Worm (Caenorhabditis elegans): ENCODE data around the gene pdi-1.

Gene pdi-1

ce11 chrIII:3675480-3675879, 25.8 kb downstream of the pdi-1 start:
- TF ChIP-seq nhr-12 (tag; optimal IDR thresholded peaks at IDR 0.05): no peak
- no peak for TF ChIP-seq fkh-10 (GFP tag; optimal IDR thresholded peaks at IDR 0.05)
- TF ChIP-seq eor-1 (tag; optimal IDR thresholded peaks at IDR 0.05): no peak
- no peak for TF ChIP-seq elt-3 (tag; optimal IDR thresholded peaks at IDR 0.05)
- no peak for TF ChIP-seq nhr-43 (tag; optimal IDR thresholded peaks at IDR 0.05; ENCODE audit: poor library complexity, severe bottlenecking)

- no peak for TF ChIP-seq ztf-4 (tag; optimal IDR thresholded peaks at IDR 0.05)
- TF ChIP-seq lsy-12 (tag; optimal IDR thresholded peaks at IDR 0.05): no peak
- no peak for TF ChIP-seq nhr-11 (tag; optimal IDR thresholded peaks at IDR 0.05)
- TF ChIP-seq fos-1 (tag; optimal IDR thresholded peaks at IDR 0.05): no peak
- no peak for TF ChIP-seq fkh-2 (tag; optimal IDR thresholded peaks at IDR 0.05)
- TF ChIP-seq ZK546.5 (tag; optimal IDR thresholded peaks at IDR 0.05): no peak
- no peak for TF ChIP-seq ceh-9 (tag; optimal IDR thresholded peaks at IDR 0.05)
- no peak for TF ChIP-seq elt-2 (tag; optimal IDR thresholded peaks at IDR 0.05)
- no peak for TF ChIP-seq nhr-25 (tag; optimal IDR thresholded peaks at IDR 0.05)
- TF ChIP-seq unc-62 (GFP tag; optimal IDR thresholded peaks at IDR 0.05): no peak
- TF ChIP-seq sea-2 (GFP tag; optimal IDR thresholded peaks at IDR 0.05): no peak
- TF ChIP-seq elt-3 (tag; optimal IDR thresholded peaks at IDR 0.05): no peak
- TF ChIP-seq nhr-12 (tag; optimal IDR thresholded peaks at IDR 0.05): no peak
- TF ChIP-seq ceh-16 (tag; optimal IDR thresholded peaks at IDR 0.05): no peak
- no peak for TF ChIP-seq nhr-77 (tag; optimal IDR thresholded peaks at IDR 0.05)
- no peak for TF ChIP-seq ztf-11 (tag; optimal IDR thresholded peaks at IDR 0.05)
- TF ChIP-seq eor-1 (tag; optimal IDR thresholded peaks at IDR 0.05): no peak
- TF ChIP-seq unc-39 (tag; optimal IDR thresholded peaks at IDR 0.05): no peak
- TF ChIP-seq ama-1 (optimal IDR thresholded peaks at IDR 0.05): no peak
Measured at ce11 chrIII:3674149-3674548, 27.1 kb downstream of the pdi-1 start.

- TF ChIP-seq mml-1 (tag; optimal IDR thresholded peaks at IDR 0.05) (no peak), snpc-4 (tag; optimal IDR thresholded peaks at IDR 0.05) (no peak), fkh-10 (GFP tag; optimal IDR thresholded peaks at IDR 0.05) (peak; percentile 9), nhr-25 (tag; optimal IDR thresholded peaks at IDR 0.05) (peak; percentile 34), pha-4 (tag; optimal IDR thresholded peaks at IDR 0.05) (peak; percentile 58), hmg-11 (tag; optimal IDR thresholded peaks at IDR 0.05) (peak; percentile 35), nfya-1 (tag; optimal IDR thresholded peaks at IDR 0.05; ENCODE audit: insufficient read depth) (peak; percentile 61), egl-5 (tag; optimal IDR thresholded peaks at IDR 0.05) (peak; percentile 25)
Measured at ce11 chrIII:3672839-3673238, 28.4 kb downstream of the pdi-1 start.

- TF ChIP-seq elt-1 (tag; optimal IDR thresholded peaks at IDR 0.05) (no peak), hmg-11 (tag; optimal IDR thresholded peaks at IDR 0.05) (peak; percentile 12), pha-4 (tag; optimal IDR thresholded peaks at IDR 0.05) (peak; percentile 62), nfya-1 (tag; optimal IDR thresholded peaks at IDR 0.05; ENCODE audit: insufficient read depth) (peak; percentile 27), mml-1 (tag; optimal IDR thresholded peaks at IDR 0.05) (no peak), nhr-237 (tag; optimal IDR thresholded peaks at IDR 0.05) (no peak), sea-2 (GFP tag; optimal IDR thresholded peaks at IDR 0.05) (no peak), nhr-28 (tag; optimal IDR thresholded peaks at IDR 0.05) (no peak), zag-1 (tag; optimal IDR thresholded peaks at IDR 0.05) (no peak)
Measured at ce11 chrIII:3670984-3671383, 30.3 kb downstream of the pdi-1 start.

- TF ChIP-seq pha-4 (tag; optimal IDR thresholded peaks at IDR 0.05) (no peak), nhr-25 (tag; optimal IDR thresholded peaks at IDR 0.05) (no peak), aly-2 (tag; optimal IDR thresholded peaks at IDR 0.05) (no peak), ZK546.5 (tag; optimal IDR thresholded peaks at IDR 0.05) (no peak), ceh-9 (tag; optimal IDR thresholded peaks at IDR 0.05) (no peak), elt-1 (tag; optimal IDR thresholded peaks at IDR 0.05) (no peak), nhr-237 (tag; optimal IDR thresholded peaks at IDR 0.05) (no peak), nhr-76 (tag; optimal IDR thresholded peaks at IDR 0.05) (no peak), nhr-28 (tag; optimal IDR thresholded peaks at IDR 0.05) (no peak), nhr-67 (tag; optimal IDR thresholded peaks at IDR 0.05) (no peak), daf-12 (tag; optimal IDR thresholded peaks at IDR 0.05) (no peak), ceh-16 (tag; optimal IDR thresholded peaks at IDR 0.05) (no peak), sea-2 (GFP tag; optimal IDR thresholded peaks at IDR 0.05) (no peak), tbx-2 (tag; optimal IDR thresholded peaks at IDR 0.05) (no peak), lin-39 (tag; optimal IDR thresholded peaks at IDR 0.05) (no peak), eor-1 (tag; optimal IDR thresholded peaks at IDR 0.05) (no peak)
Measured at ce11 chrIII:3670336-3670735, 30.9 kb downstream of the pdi-1 start, which contains the start of gene C46F11.6. C46F11.6 (minus strand) TSS chrIII:3670436.
